Worm (Caenorhabditis elegans) whole organism, early embryonic: Measurements from ENCODE around the gene rfc-3.

Source experiments
- ama-1 ChIP-seq: fragments of 150-350 bp; optimal IDR thresholded peaks from 2 replicates; lab custom pipeline; 2014
- sea-1 ChIP-seq: fragments of 200-800 bp; sonication (Bioruptor generic); conservative IDR thresholded peaks from 2 replicates; pipeline ENCODE4 v1.3.6; 2022; ENCODE audit warnings: missing genetic modification characterization, missing compliant biosample characterization

- TF ChIP-seq ama-1 (lab: Kevin White, UChicago) (no peak), sea-1 (GFP tag; lab: Robert Waterston, UW) (no peak)
Observed at ce11 chrIV:13052568-13052967, 43.0 kb upstream of the rfc-3 start, which contains the start of gene F49E11.7.
